Fruit fly (Drosophila melanogaster): ENCODE data around the gene CG2841.

dm6 chrX:2359845-2360244, 6.3 kb downstream of the CG2841 start:
- no peak for TF ChIP-seq Myc (optimal IDR thresholded peaks at IDR 0.05)
- no peak for TF ChIP-seq h (optimal IDR thresholded peaks at IDR 0.05)
- TF ChIP-seq ttk (optimal IDR thresholded peaks at IDR 0.05) = no peak
- TF ChIP-seq psq (optimal IDR thresholded peaks at IDR 0.05) = no peak
